Fruit fly (Drosophila melanogaster): ENCODE results near the gene sstn.

dm6 chr3L:15108524-15108923 lies 14.0 kb upstream of the sstn start:
- TF ChIP-seq Sin3A (optimal IDR thresholded peaks at IDR 0.05) = no peak
- TF ChIP-seq ttk (optimal IDR thresholded peaks at IDR 0.05) = no peak
- TF ChIP-seq Myc (optimal IDR thresholded peaks at IDR 0.05) = no peak
- no peak for TF ChIP-seq insv (optimal IDR thresholded peaks at IDR 0.05)
